Fruit fly (Drosophila melanogaster) whole organism, embryonic: Measurements from ENCODE around the gene CG33096.

Experiments
- Atf-2 ChIP-seq: fragments of 200-800 bp; sonication (Bioruptor generic); optimal IDR thresholded peaks from 2 replicates; lab custom pipeline; 2016; ENCODE audit warnings: missing biosample characterization, missing genetic modification characterization
- Atf6 ChIP-seq: fragments of 200-800 bp; sonication (Bioruptor generic); IDR thresholded peaks from 2 replicates; pipeline ENCODE4 v1.3.6; 2022; ENCODE audit warnings: missing biosample characterization, missing genetic modification characterization
- CG11695 ChIP-seq: fragments of 200-800 bp; sonication (Bioruptor generic); IDR thresholded peaks from 3 replicates; pipeline ENCODE4 v1.3.6; 2022; ENCODE audit warnings: missing biosample characterization, missing genetic modification characterization
- CG12769 ChIP-seq: fragments of 200-800 bp; sonication (Bioruptor generic); optimal IDR thresholded peaks from 2 replicates; lab custom pipeline; 2019; ENCODE audit warnings: missing biosample characterization, mild to moderate bottlenecking, missing genetic modification characterization, moderate library complexity
- CG13123 ChIP-seq: fragments of 200-800 bp; sonication (Bioruptor generic); optimal IDR thresholded peaks from 2 replicates; lab custom pipeline; 2016; ENCODE audit warnings: missing biosample characterization, missing genetic modification characterization
- CG13296 ChIP-seq: fragments of 200-800 bp; sonication (Bioruptor generic); optimal IDR thresholded peaks from 3 replicates; lab custom pipeline; 2018; ENCODE audit warnings: missing biosample characterization, mild to moderate bottlenecking, missing genetic modification characterization
- CG14965 ChIP-seq: fragments of 200-800 bp; sonication (Bioruptor generic); optimal IDR thresholded peaks from 2 replicates; lab custom pipeline; 2016; ENCODE audit warnings: missing biosample characterization, missing genetic modification characterization, borderline replicate concordance
- CG1602 ChIP-seq: fragments of 200-800 bp; sonication (Bioruptor generic); optimal IDR thresholded peaks from 3 replicates; lab custom pipeline; 2016; ENCODE audit warnings: missing biosample characterization, missing genetic modification characterization
- CG16779 ChIP-seq: fragments of 200-800 bp; sonication (Bioruptor generic); IDR thresholded peaks from 2 replicates; pipeline ENCODE4 v1.3.6; 2022; ENCODE audit warnings: missing biosample characterization, missing genetic modification characterization
- CG18476 ChIP-seq: fragments of 200-800 bp; sonication (Bioruptor generic); optimal IDR thresholded peaks from 2 replicates; lab custom pipeline; 2016; ENCODE audit warnings: missing biosample characterization, mild to moderate bottlenecking, missing genetic modification characterization
- CG31224 ChIP-seq: fragments of 200-800 bp; sonication (Bioruptor generic); IDR thresholded peaks from 2 replicates; pipeline ENCODE4 v1.3.6; 2022; ENCODE audit warnings: missing biosample characterization, missing genetic modification characterization
- CG32767 ChIP-seq: fragments of 200-800 bp; sonication (Bioruptor generic); IDR thresholded peaks from 2 replicates; pipeline ENCODE4 v1.3.6; 2022; ENCODE audit warnings: missing biosample characterization, missing genetic modification characterization
- CG32772 ChIP-seq: fragments of 200-800 bp; sonication (Bioruptor generic); IDR thresholded peaks from 2 replicates; pipeline ENCODE4 v1.3.6; 2022; ENCODE audit warnings: missing biosample characterization, missing genetic modification characterization
- CG4360 ChIP-seq: fragments of 200-800 bp; sonication (Bioruptor generic); IDR thresholded peaks from 2 replicates; pipeline ENCODE4 v1.3.6; 2022; ENCODE audit warnings: missing biosample characterization, missing genetic modification characterization
- CG7839 ChIP-seq: fragments of 200-800 bp; sonication (Bioruptor generic); optimal IDR thresholded peaks from 3 replicates; lab custom pipeline; 2018; ENCODE audit warnings: missing biosample characterization, mild to moderate bottlenecking, missing genetic modification characterization, moderate library complexity
- CG9437 ChIP-seq: fragments of 200-800 bp; sonication (Bioruptor generic); optimal IDR thresholded peaks from 2 replicates; lab custom pipeline; 2018; ENCODE audit warnings: missing biosample characterization, mild to moderate bottlenecking, missing genetic modification characterization
- CkIIα-i1 ChIP-seq: fragments of 200-800 bp; sonication (Bioruptor generic); IDR thresholded peaks from 2 replicates; pipeline ENCODE4 v1.3.6; 2022; ENCODE audit warnings: missing biosample characterization, missing genetic modification characterization
- Dbx ChIP-seq: fragments of 200-800 bp; sonication (Bioruptor generic); IDR thresholded peaks from 3 replicates; pipeline ENCODE4 v1.3.6; 2022; ENCODE audit warnings: missing biosample characterization, missing genetic modification characterization
- Dip3 ChIP-seq: fragments of 200-800 bp; sonication (Bioruptor generic); optimal IDR thresholded peaks from 3 replicates; lab custom pipeline; 2016; ENCODE audit warnings: missing biosample characterization, missing genetic modification characterization
- Gsc ChIP-seq: fragments of 200-800 bp; sonication (Bioruptor generic); IDR thresholded peaks from 2 replicates; pipeline ENCODE4 v1.3.6; 2022; ENCODE audit warnings: missing biosample characterization, missing genetic modification characterization
- H2.0 ChIP-seq: fragments of 200-800 bp; sonication (Bioruptor generic); IDR thresholded peaks from 2 replicates; pipeline ENCODE4 v1.3.6; 2022; ENCODE audit warnings: missing biosample characterization, missing genetic modification characterization
- Hmx ChIP-seq: fragments of 200-800 bp; sonication (Bioruptor generic); optimal IDR thresholded peaks from 2 replicates; lab custom pipeline; 2016; ENCODE audit warnings: missing biosample characterization, missing genetic modification characterization
- MTF-1 ChIP-seq: fragments of 200-800 bp; sonication (Bioruptor generic); optimal IDR thresholded peaks from 2 replicates; lab custom pipeline; 2018; ENCODE audit warnings: missing biosample characterization, mild to moderate bottlenecking, missing genetic modification characterization, borderline replicate concordance
- Poxn ChIP-seq: fragments of 200-800 bp; sonication (Bioruptor generic); IDR thresholded peaks from 2 replicates; pipeline ENCODE4 v1.3.6; 2022; ENCODE audit warnings: missing biosample characterization, missing genetic modification characterization
- Ptx1 ChIP-seq: fragments of 200-800 bp; sonication (Bioruptor generic); IDR thresholded peaks from 2 replicates; pipeline ENCODE4 v1.3.6; 2022; ENCODE audit warnings: missing biosample characterization, missing genetic modification characterization
- Rx ChIP-seq: fragments of 200-800 bp; sonication (Bioruptor generic); IDR thresholded peaks from 2 replicates; pipeline ENCODE4 v1.3.6; 2022; ENCODE audit warnings: missing biosample characterization, missing genetic modification characterization
- Sox102F ChIP-seq: fragments of 200-800 bp; sonication (Bioruptor generic); optimal IDR thresholded peaks from 2 replicates; lab custom pipeline; 2018; ENCODE audit warnings: missing biosample characterization, mild to moderate bottlenecking, missing genetic modification characterization, moderate library complexity
- Trl ChIP-seq, 3 experiments: fragments of >200 bp in 2 of 3; fragments of 200-800 bp in 1 of 3; sonication (Bioruptor generic) in 1 of 3; optimal IDR thresholded peaks; 2 replicates in 1 of 3; 3 replicates in 2 of 3; lab custom pipeline; 2016 to 2017; ENCODE audit warnings: missing biosample characterization in 1 of 3, missing genetic modification characterization in 1 of 3
- ara ChIP-seq: fragments of 200-800 bp; sonication (Bioruptor generic); IDR thresholded peaks from 2 replicates; pipeline ENCODE4 v1.3.6; 2022; ENCODE audit warnings: missing biosample characterization, missing genetic modification characterization
- caup ChIP-seq: fragments of 200-800 bp; sonication (Bioruptor generic); optimal IDR thresholded peaks from 3 replicates; lab custom pipeline; 2017; ENCODE audit warnings: missing biosample characterization, mild to moderate bottlenecking, missing genetic modification characterization, moderate library complexity; ENCODE audit not compliant: severe bottlenecking
- crp ChIP-seq, 2 experiments: fragments of 200-800 bp; sonication (Bioruptor generic); optimal IDR thresholded peaks; 2 replicates in 1 of 2; 3 replicates in 1 of 2; lab custom pipeline; 2017; ENCODE audit warnings: missing biosample characterization in 2 of 2, missing genetic modification characterization in 2 of 2, mild to moderate bottlenecking in 1 of 2, moderate library complexity in 1 of 2
- disco-r ChIP-seq: fragments of 200-800 bp; sonication (Bioruptor generic); optimal IDR thresholded peaks from 2 replicates; lab custom pipeline; 2016; ENCODE audit warnings: missing biosample characterization, missing genetic modification characterization
- ems ChIP-seq: fragments of 200-800 bp; sonication (Bioruptor generic); optimal IDR thresholded peaks from 3 replicates; lab custom pipeline; 2016; ENCODE audit warnings: missing biosample characterization, missing genetic modification characterization
- exex ChIP-seq: fragments of 200-800 bp; sonication (Bioruptor generic); optimal IDR thresholded peaks from 4 replicates; lab custom pipeline; 2018; ENCODE audit warnings: missing biosample characterization, mild to moderate bottlenecking, missing genetic modification characterization, moderate library complexity
- fd64A ChIP-seq: fragments of 200-800 bp; sonication (Bioruptor generic); optimal IDR thresholded peaks from 3 replicates; lab custom pipeline; 2018; ENCODE audit warnings: missing biosample characterization, mild to moderate bottlenecking, missing genetic modification characterization
- grn ChIP-seq: fragments of 200-800 bp; sonication (Bioruptor generic); optimal IDR thresholded peaks from 3 replicates; lab custom pipeline; 2017; ENCODE audit warnings: missing biosample characterization, missing genetic modification characterization
- insv ChIP-seq, 2 experiments: fragments of 200-800 bp; sonication (Bioruptor generic); optimal IDR thresholded peaks; 3 replicates each; lab custom pipeline; 2016 to 2018; ENCODE audit warnings: missing biosample characterization in 2 of 2, missing genetic modification characterization in 2 of 2
- kah ChIP-seq: fragments of 200-800 bp; sonication (Bioruptor generic); optimal IDR thresholded peaks from 2 replicates; lab custom pipeline; 2018; ENCODE audit warnings: missing biosample characterization, mild to moderate bottlenecking, missing genetic modification characterization
- knrl ChIP-seq: fragments of 200-800 bp; sonication (Bioruptor generic); IDR thresholded peaks from 3 replicates; pipeline ENCODE4 v1.3.6; 2022; ENCODE audit warnings: missing biosample characterization, missing genetic modification characterization; ENCODE audit not compliant: partially characterized antibody
- lola ChIP-seq, 3 experiments: fragments of >200 bp in 2 of 3; fragments of 200-800 bp in 1 of 3; sonication (Bioruptor generic) in 1 of 3; optimal IDR thresholded peaks; 2 replicates each; lab custom pipeline; 2017 to 2019; ENCODE audit warnings: missing biosample characterization in 3 of 3, missing genetic modification characterization in 3 of 3, mild to moderate bottlenecking in 1 of 3, moderate library complexity in 1 of 3
- nau ChIP-seq: fragments of 200-800 bp; sonication (Bioruptor generic); optimal IDR thresholded peaks from 3 replicates; lab custom pipeline; 2017; ENCODE audit warnings: missing biosample characterization, mild to moderate bottlenecking, missing genetic modification characterization, missing genetic modification reagents
- odd ChIP-seq: fragments of 200-800 bp; sonication (Bioruptor generic); optimal IDR thresholded peaks from 2 replicates; lab custom pipeline; 2017; ENCODE audit warnings: missing biosample characterization, mild to moderate bottlenecking, missing genetic modification characterization
- onecut ChIP-seq: fragments of 200-800 bp; sonication (Bioruptor generic); IDR thresholded peaks from 2 replicates; pipeline ENCODE4 v1.3.6; 2022; ENCODE audit warnings: missing biosample characterization, missing genetic modification characterization
- row ChIP-seq: fragments of 200-800 bp; sonication (Bioruptor generic); IDR thresholded peaks from 3 replicates; pipeline ENCODE4 v1.3.6; 2022; ENCODE audit warnings: missing biosample characterization, missing genetic modification characterization
- salm ChIP-seq: fragments of 200-800 bp; sonication (Bioruptor generic); optimal IDR thresholded peaks from 2 replicates; lab custom pipeline; 2018; ENCODE audit warnings: missing biosample characterization, mild to moderate bottlenecking, missing genetic modification characterization
- scrt ChIP-seq: fragments of 200-800 bp; sonication (Bioruptor generic); optimal IDR thresholded peaks from 2 replicates; lab custom pipeline; 2018; ENCODE audit warnings: missing biosample characterization, mild to moderate bottlenecking, missing genetic modification characterization, moderate library complexity
- sd ChIP-seq: fragments of 200-800 bp; sonication (Bioruptor generic); optimal IDR thresholded peaks from 3 replicates; lab custom pipeline; 2018; ENCODE audit warnings: missing biosample characterization, mild to moderate bottlenecking, missing genetic modification characterization, moderate library complexity
- slou ChIP-seq: fragments of 200-800 bp; sonication (Bioruptor generic); optimal IDR thresholded peaks from 3 replicates; lab custom pipeline; 2016; ENCODE audit warnings: missing biosample characterization, missing genetic modification characterization
- slp2 ChIP-seq: fragments of 200-800 bp; sonication (Bioruptor generic); optimal IDR thresholded peaks from 2 replicates; lab custom pipeline; 2016; ENCODE audit warnings: missing biosample characterization, missing genetic modification characterization
- stwl ChIP-seq: fragments of 200-800 bp; sonication (Bioruptor generic); optimal IDR thresholded peaks from 3 replicates; lab custom pipeline; 2018; ENCODE audit warnings: missing biosample characterization, mild to moderate bottlenecking, missing genetic modification characterization, moderate library complexity
- wek ChIP-seq: fragments of 200-800 bp; sonication (Bioruptor generic); optimal IDR thresholded peaks from 3 replicates; lab custom pipeline; 2018; ENCODE audit warnings: missing biosample characterization, mild to moderate bottlenecking, missing genetic modification characterization, moderate library complexity
- yki ChIP-seq: fragments of >200 bp; optimal IDR thresholded peaks from 3 replicates; lab custom pipeline; 2018

The CG33096 gene

DNA sequence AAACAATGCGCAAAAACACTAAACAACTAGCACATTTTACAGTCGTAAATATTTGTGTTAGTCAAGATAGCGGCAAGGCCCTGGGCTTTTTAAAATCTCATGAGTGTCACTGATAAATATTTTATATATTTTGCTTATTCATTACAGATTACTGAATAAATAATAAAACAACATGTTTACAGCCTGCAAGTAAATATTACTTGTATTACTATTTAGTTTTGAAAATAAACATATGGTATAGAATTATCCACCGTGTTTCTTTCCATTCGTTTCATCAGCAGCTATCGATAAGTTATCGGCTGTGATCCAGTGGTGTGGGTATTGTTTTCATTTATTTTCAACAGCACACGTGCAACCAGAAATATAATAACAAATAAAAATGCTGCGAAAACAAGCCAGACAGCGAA is 22.9 kb upstream of the CG33096 start, which contains the start of the genes shams and CG11920 (continued):
- TF ChIP-seq slou: no peak
- peak; percentile 77 for TF ChIP-seq wek (GFP tag; lab: Kevin White, UChicago)
- no peak for TF ChIP-seq CG11695
- TF ChIP-seq CG4360: no peak
- peak; percentile 2 for TF ChIP-seq CG9437 (GFP tag; lab: Kevin White, UChicago)
- no peak for TF ChIP-seq exex
- TF ChIP-seq Dip3 (GFP tag; lab: Kevin White, UChicago): no peak
- TF ChIP-seq Dbx (GFP tag; lab: Robert Waterston, UW): no peak
- TF ChIP-seq H2.0 (GFP tag; lab: Robert Waterston, UW): no peak
- no peak for TF ChIP-seq Hmx (GFP tag; lab: Kevin White, UChicago)
- peak; percentile 59 for TF ChIP-seq row (GFP tag; lab: Robert Waterston, UW)
- TF ChIP-seq Atf-2 (GFP tag; lab: Kevin White, UChicago): no peak
- no peak for TF ChIP-seq CG31224 (GFP tag; lab: Robert Waterston, UW)
- TF ChIP-seq sd (tag; lab: Kevin White, UChicago): no peak
- TF ChIP-seq disco-r (GFP tag; lab: Kevin White, UChicago): no peak
- TF ChIP-seq Sox102F (GFP tag; lab: Kevin White, UChicago): no peak
- no peak for TF ChIP-seq Ptx1 (GFP tag; lab: Robert Waterston, UW)
- TF ChIP-seq fd64A: no peak
- no peak for TF ChIP-seq Gsc (GFP tag; lab: Robert Waterston, UW)
- peak in 1 of 2 experiments; percentile 73 for TF ChIP-seq crp (GFP tag; optimal IDR thresholded peaks at IDR 0.05; lab: Kevin White, UChicago)
- no peak for TF ChIP-seq CkIIα-i1
- TF ChIP-seq kah: no peak
- TF ChIP-seq CG16779 (GFP tag; lab: Robert Waterston, UW): no peak
- no peak for TF ChIP-seq CG1602
- no peak for TF ChIP-seq Poxn (GFP tag; lab: Robert Waterston, UW)
- no peak for TF ChIP-seq scrt (GFP tag; lab: Kevin White, UChicago)
- TF ChIP-seq yki (lab: Kevin White, UChicago): no peak
- no peak for TF ChIP-seq Atf6
- no peak; the same call in 2 of the 3 replicates for TF ChIP-seq knrl
- no peak for TF ChIP-seq insv (GFP tag; optimal IDR thresholded peaks at IDR 0.05; lab: Kevin White, UChicago)
- no peak for TF ChIP-seq CG32767 (GFP tag; lab: Robert Waterston, UW)
- no peak for TF ChIP-seq salm (tag; lab: Kevin White, UChicago)
- no peak for TF ChIP-seq odd (GFP tag; lab: Kevin White, UChicago)
- TF ChIP-seq CG13296: no peak
- TF ChIP-seq CG13123 (GFP tag; lab: Kevin White, UChicago): no peak
- TF ChIP-seq CG32772: no peak
- peak; percentile 52 for TF ChIP-seq stwl (tag; lab: Kevin White, UChicago)
- no peak for TF ChIP-seq CG18476 (GFP tag; lab: Kevin White, UChicago)
- no peak for TF ChIP-seq MTF-1 (GFP tag; lab: Kevin White, UChicago)
- TF ChIP-seq CG7839 (tag; lab: Kevin White, UChicago): no peak
- no peak for TF ChIP-seq slp2 (GFP tag; lab: Kevin White, UChicago)
- no peak for TF ChIP-seq CG14965 (GFP tag; lab: Kevin White, UChicago)
- no peak for TF ChIP-seq caup
- TF ChIP-seq ems: no peak
- TF ChIP-seq CG12769 (tag; lab: Kevin White, UChicago): no peak
- peak in 1 of 3 experiments; percentile 25 for TF ChIP-seq lola (GFP tag; optimal IDR thresholded peaks at IDR 0.05; lab: Kevin White, UChicago)
- no peak for TF ChIP-seq Rx
- TF ChIP-seq nau (GFP tag; lab: Kevin White, UChicago): no peak
- no peak for TF ChIP-seq Trl (optimal IDR thresholded peaks at IDR 0.05; lab: Kevin White, UChicago)
- no peak for TF ChIP-seq Trl (GFP tag; optimal IDR thresholded peaks at IDR 0.05; lab: Kevin White, UChicago)
- TF ChIP-seq grn (GFP tag; lab: Kevin White, UChicago): no peak
- no peak for TF ChIP-seq onecut (GFP tag; lab: Robert Waterston, UW)
- TF ChIP-seq ara: no peak
